Worm (Caenorhabditis elegans) whole organism, dauer: ENCODE results near the gene bgnt-1.5.

Source experiments
- unc-62 ChIP-seq: sonication (generic microtip); optimal IDR thresholded peaks from 2 replicates; lab custom pipeline; 2017; ENCODE audit warnings: missing biosample characterization, missing genetic modification reagents, missing genetic modification characterization

bgnt-1.5 gene

ce11 chrX:13242231-13242630 lies 10.1 kb upstream of the bgnt-1.5 start, which contains the start of gene K08H2.5:
K08H2.5 (minus strand) TSS chrX:13242331.
- TF ChIP-seq unc-62 (GFP tag; lab: Kevin White, UChicago): no peak

ce11 chrX:13238197-13238596 lies 6.0 kb upstream of the bgnt-1.5 start, which contains the start of gene K08H2.4:
K08H2.4 (plus strand) TSS chrX:13238497.
- TF ChIP-seq unc-62 (GFP tag; lab: Kevin White, UChicago): no peak

ce11 chrX:13237102-13237501 lies 4.9 kb upstream of the bgnt-1.5 start, which contains the start of gene K08H2.3:
K08H2.3 (plus strand) TSS chrX:13237402.
- no peak for TF ChIP-seq unc-62 (GFP tag; lab: Kevin White, UChicago)

- TF ChIP-seq unc-62 (GFP tag; lab: Kevin White, UChicago): no peak
Observed at ce11 chrX:13234879-13235278, 2.7 kb upstream of the bgnt-1.5 start, which contains the start of gene K08H2.2. K08H2.2 (minus strand) TSS chrX:13234979.

ce11 chrX:13227778-13228177 lies 4.4 kb downstream of the bgnt-1.5 start:
- no peak for TF ChIP-seq unc-62 (GFP tag; lab: Kevin White, UChicago)

ce11 chrX:13226614-13227096 lies 5.5 kb downstream of the bgnt-1.5 start, which contains the start of gene skr-21:
skr-21 (minus strand) TSS chrX:13226664.
- TF ChIP-seq unc-62 (GFP tag; lab: Kevin White, UChicago): no peak

ce11 chrX:13225111-13225905 lies 6.9 kb downstream of the bgnt-1.5 start:
- no peak for TF ChIP-seq unc-62 (GFP tag; lab: Kevin White, UChicago)

- TF ChIP-seq unc-62 (GFP tag; lab: Kevin White, UChicago): no peak
Observed at ce11 chrX:13224608-13225007, 7.6 kb downstream of the bgnt-1.5 start, which contains the start of gene skr-19. skr-19 (minus strand) TSS chrX:13224708.

ce11 chrX:13223437-13223836 lies 8.7 kb downstream of the bgnt-1.5 start, which contains the start of gene skr-20:
skr-20 (minus strand) TSS chrX:13223537.
- TF ChIP-seq unc-62 (GFP tag; lab: Kevin White, UChicago): no peak

- no peak for TF ChIP-seq unc-62 (GFP tag; lab: Kevin White, UChicago)
Observed at ce11 chrX:13221357-13221756, 10.8 kb downstream of the bgnt-1.5 start, which contains the start of gene asp-4. asp-4 (minus strand) TSS chrX:13221462.

ce11 chrX:13220609-13221008 lies 11.6 kb downstream of the bgnt-1.5 start:
- no peak for TF ChIP-seq unc-62 (GFP tag; lab: Kevin White, UChicago)

ce11 chrX:13217940-13218339 lies 14.2 kb downstream of the bgnt-1.5 start:
- TF ChIP-seq unc-62 (GFP tag; lab: Kevin White, UChicago): no peak

- TF ChIP-seq unc-62 (GFP tag; lab: Kevin White, UChicago): no peak
Observed at ce11 chrX:13216802-13217201, 15.4 kb downstream of the bgnt-1.5 start, which contains the start of gene R12H7.4. R12H7.4 (plus strand) TSS chrX:13217102.

- TF ChIP-seq unc-62 (GFP tag; lab: Kevin White, UChicago): no peak
Observed at ce11 chrX:13212528-13212927, 19.6 kb downstream of the bgnt-1.5 start.

- TF ChIP-seq unc-62 (GFP tag; lab: Kevin White, UChicago): no peak
Observed at ce11 chrX:13210478-13210877, 21.7 kb downstream of the bgnt-1.5 start.

- TF ChIP-seq unc-62 (GFP tag; lab: Kevin White, UChicago): no peak
Observed at ce11 chrX:13209026-13209425, 23.1 kb downstream of the bgnt-1.5 start.
